Fruit fly (Drosophila melanogaster): Measurements from ENCODE around the gene CG42597.

The CG42597 gene

DNA sequence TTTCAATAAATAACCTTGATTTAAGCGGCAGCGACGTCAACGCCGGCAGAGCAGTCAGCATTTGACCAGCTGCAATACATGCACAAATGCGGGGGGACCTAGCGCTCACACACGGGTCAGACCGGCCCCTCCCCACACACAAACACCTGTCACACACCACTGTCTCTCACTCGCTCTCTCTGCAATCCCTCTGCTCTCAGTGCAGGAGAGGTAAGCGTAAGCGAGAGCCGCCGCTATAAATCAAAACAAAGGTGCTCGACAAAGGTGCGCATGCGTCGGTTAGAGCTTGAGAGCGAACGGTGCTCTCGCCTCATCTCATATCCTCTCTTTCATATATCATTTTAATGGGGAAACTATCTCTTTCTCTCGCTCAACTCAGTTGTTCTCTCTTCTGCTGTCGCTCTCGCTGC is 46.3 kb downstream of the CG42597 start, which contains the start of gene tio (continued):
- TF ChIP-seq nom (GFP tag; optimal IDR thresholded peaks at IDR 0.05) (no peak), HLH54F (GFP tag; optimal IDR thresholded peaks at IDR 0.05) (no peak), CG43689 (GFP tag; IDR thresholded peaks at IDR 0.05) (no peak), chn (GFP tag; optimal IDR thresholded peaks at IDR 0.05) (peak; percentile 19), CG31365 (tag; optimal IDR thresholded peaks at IDR 0.05) (no peak), grau (tag; optimal IDR thresholded peaks at IDR 0.05) (no peak), dpn (GFP tag; optimal IDR thresholded peaks at IDR 0.05) (no peak), Awh (GFP tag; IDR thresholded peaks at IDR 0.05) (no peak; the same call in 1 of the 2 replicates), CG10147 (GFP tag; optimal IDR thresholded peaks at IDR 0.05) (no peak), wdn (GFP tag; IDR thresholded peaks at IDR 0.05) (no peak), CG6254 (GFP tag; optimal IDR thresholded peaks at IDR 0.05) (no peak), CG1024 (GFP tag; IDR thresholded peaks at IDR 0.05) (no peak), CG17328 (GFP tag; IDR thresholded peaks at IDR 0.05) (no peak), CG18011 (GFP tag; optimal IDR thresholded peaks at IDR 0.05) (no peak), pros (GFP tag; optimal IDR thresholded peaks at IDR 0.05) (no peak), tin (GFP tag; optimal IDR thresholded peaks at IDR 0.05) (no peak), CG31388 (GFP tag; optimal IDR thresholded peaks at IDR 0.05) (no peak), slou (GFP tag; optimal IDR thresholded peaks at IDR 0.05) (no peak), yki (optimal IDR thresholded peaks at IDR 0.05) (peak; percentile 99), oc (tag; optimal IDR thresholded peaks at IDR 0.05) (no peak), CG10565 (GFP tag; optimal IDR thresholded peaks at IDR 0.05) (no peak), Ravus (GFP tag; IDR thresholded peaks at IDR 0.05) (no peak), Adf1 (GFP tag; IDR thresholded peaks at IDR 0.05) (peak; percentile 95), Sox102F (GFP tag; optimal IDR thresholded peaks at IDR 0.05) (no peak), peb (GFP tag; IDR thresholded peaks at IDR 0.05) (no peak), CG42726 (GFP tag; IDR thresholded peaks at IDR 0.05; ENCODE audit: partially characterized antibody) (no peak), CG1832 (GFP tag; optimal IDR thresholded peaks at IDR 0.05) (peak; percentile 43), CG31441 (GFP tag; IDR thresholded peaks at IDR 0.05) (no peak), CG3847 (GFP tag; IDR thresholded peaks at IDR 0.05) (no peak)

DNA sequence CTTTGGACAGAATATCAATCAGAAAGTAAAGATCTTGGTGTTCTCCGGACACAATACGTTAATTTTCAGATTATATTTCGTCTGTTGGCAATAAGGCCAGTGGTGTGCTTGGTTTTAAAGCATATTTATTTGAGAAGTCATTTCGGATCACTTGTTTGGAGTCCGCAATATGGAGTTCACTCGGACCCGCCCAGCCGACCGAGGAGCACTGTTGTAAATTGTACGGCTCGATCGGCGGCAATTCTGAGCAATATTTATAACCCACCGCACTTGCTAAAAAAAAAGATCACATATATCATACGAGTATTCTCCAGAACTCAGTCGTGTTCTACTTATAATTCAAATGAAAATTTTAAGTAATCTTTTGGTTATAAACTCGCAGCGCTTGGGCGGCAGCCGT is 50.3 kb downstream of the CG42597 start, which contains the start of gene CG31693:
Gene CG31693 (plus strand): TSS at position 301 of the 400 bp plus-strand sequence.
- TF ChIP-seq dati (GFP tag; IDR thresholded peaks at IDR 0.05), result no peak
